Fruit fly (Drosophila melanogaster) whole organism, adult: Measurements from ENCODE around the gene Fmr1.

Experiments used
- CG14711 ChIP-seq: fragments of 200-800 bp; sonication (Bioruptor generic); optimal IDR thresholded peaks from 2 replicates; lab custom pipeline; 2018; ENCODE audit warnings: missing biosample characterization, mild to moderate bottlenecking, missing genetic modification characterization, moderate library complexity
- CG5204 ChIP-seq: fragments of 200-800 bp; sonication (Bioruptor generic); optimal IDR thresholded peaks from 2 replicates; lab custom pipeline; 2016; ENCODE audit warnings: missing biosample characterization, missing genetic modification characterization
- Mnt ChIP-seq: fragments of 200-800 bp; sonication (Bioruptor generic); optimal IDR thresholded peaks from 2 replicates; lab custom pipeline; 2016; ENCODE audit warnings: missing biosample characterization, mild to moderate bottlenecking, missing genetic modification characterization
- cnc ChIP-seq, 2 experiments: fragments of >200 bp; optimal IDR thresholded peaks; 2 replicates each; lab custom pipeline; 2017
- toe ChIP-seq: fragments of 200-800 bp; sonication (Bioruptor generic); optimal IDR thresholded peaks from 2 replicates; lab custom pipeline; 2016; ENCODE audit warnings: missing biosample characterization, missing genetic modification characterization

DNA sequence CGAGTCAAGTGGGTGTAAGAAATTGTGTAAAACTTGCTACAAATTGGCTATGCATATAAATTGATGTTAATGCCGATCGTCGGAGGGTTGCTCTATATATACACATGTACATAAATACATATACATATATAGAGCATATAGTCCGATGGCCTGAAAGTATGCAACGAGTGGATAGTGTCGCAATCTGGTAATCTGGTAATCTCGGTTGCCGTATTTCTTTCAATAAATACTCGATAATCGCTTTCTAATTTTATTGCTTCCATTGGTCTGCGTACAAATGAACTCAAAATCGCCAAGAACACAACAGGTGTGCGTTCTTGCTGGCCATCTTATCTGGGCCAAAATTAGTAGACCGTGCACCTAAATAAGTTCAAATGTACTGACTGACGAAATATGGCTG lies 50.6 kb downstream of the Fmr1 start:
- TF ChIP-seq Mnt (GFP tag; lab: Kevin White, UChicago) (no peak), CG14711 (tag; lab: Kevin White, UChicago) (no peak), toe (GFP tag; lab: Kevin White, UChicago) (no peak), cnc (optimal IDR thresholded peaks at IDR 0.05; lab: Kevin White, UChicago) (no peak), CG5204 (no peak)
